Fruit fly (Drosophila melanogaster) whole organism: ENCODE results near the gene SkpC.

Source experiments
- CG8478 ChIP-seq: fragments of >200 bp; optimal IDR thresholded peaks from 2 replicates; lab custom pipeline; 2018; ENCODE audit warnings: inconsistent platforms
- EcR ChIP-seq, 2 experiments: fragments of >200 bp; optimal IDR thresholded peaks; 2 replicates each; lab custom pipeline; 2017; ENCODE audit warnings: missing biosample characterization in 2 of 2, missing genetic modification characterization in 2 of 2, missing genetic modification reagents in 2 of 2
- psq ChIP-seq: fragments of >200 bp; optimal IDR thresholded peaks from 2 replicates; lab custom pipeline; 2017

dm6 chrX:19865389-19866144, 49.7 kb downstream of the SkpC start, which contains the start of gene THADA:
- no peak for TF ChIP-seq psq
- TF ChIP-seq EcR (GFP tag; optimal IDR thresholded peaks at IDR 0.05; lab: Kevin White, UChicago) = no peak
- no peak for TF ChIP-seq CG8478 (lab: Kevin White, UChicago)
